Fruit fly (Drosophila melanogaster): ENCODE data around the gene CG9500.
A peak's percentile ranks its signal among the peaks of the same experiment; 100 is the strongest.

CG9500 gene

dm6 chr2L:6358218-6358617 lies at the start of gene CG9500:
Gene CG9500 (minus strand): TSS chr2L:6358318.
- TF ChIP-seq woc (GFP tag; optimal IDR thresholded peaks at IDR 0.05) (no peak), rgr (GFP tag; optimal IDR thresholded peaks at IDR 0.05) (no peak), Rel (GFP tag; optimal IDR thresholded peaks at IDR 0.05) (no peak), Rel (tag; optimal IDR thresholded peaks at IDR 0.05) (no peak), OdsH (GFP tag; optimal IDR thresholded peaks at IDR 0.05) (no peak), GATAd (GFP tag; optimal IDR thresholded peaks at IDR 0.05) (no peak), dmrt93B (GFP tag; optimal IDR thresholded peaks at IDR 0.05) (no peak), dsf (GFP tag; optimal IDR thresholded peaks at IDR 0.05; ENCODE audit: borderline replicate concordance) (no peak), Jra (GFP tag; optimal IDR thresholded peaks at IDR 0.05) (no peak), Dfd (GFP tag; optimal IDR thresholded peaks at IDR 0.05) (no peak), Hr83 (GFP tag; optimal IDR thresholded peaks at IDR 0.05; ENCODE audit: poor library complexity, severe bottlenecking) (no peak), usp (GFP tag; optimal IDR thresholded peaks at IDR 0.05) (no peak), Mio (GFP tag; optimal IDR thresholded peaks at IDR 0.05) (no peak), CG32264 (GFP tag; optimal IDR thresholded peaks at IDR 0.05) (no peak), jim (GFP tag; optimal IDR thresholded peaks at IDR 0.05) (no peak)

- TF ChIP-seq sv (GFP tag; optimal IDR thresholded peaks at IDR 0.05), result no peak
- no peak for TF ChIP-seq HLH106 (tag; optimal IDR thresholded peaks at IDR 0.05)
- no peak for TF ChIP-seq brk (GFP tag; optimal IDR thresholded peaks at IDR 0.05)
These were observed 39.0 kb upstream of the CG9500 start, which contains the start of gene CG42369 for dm6 chr2L:6397149-6397548. Gene CG42369 (minus strand): TSS chr2L:6397249.

dm6 chr2L:6391469-6391868 lies 33.4 kb upstream of the CG9500 start:
- TF ChIP-seq psq (GFP tag; optimal IDR thresholded peaks at IDR 0.05), result no peak
- TF ChIP-seq dsf (GFP tag; optimal IDR thresholded peaks at IDR 0.05; ENCODE audit: borderline replicate concordance), result no peak
- no peak for TF ChIP-seq Dfd (GFP tag; optimal IDR thresholded peaks at IDR 0.05)
- TF ChIP-seq foxo (GFP tag; optimal IDR thresholded peaks at IDR 0.05), result no peak
- TF ChIP-seq ey (GFP tag; optimal IDR thresholded peaks at IDR 0.05), result no peak
- TF ChIP-seq brk (GFP tag; optimal IDR thresholded peaks at IDR 0.05), result no peak
- TF ChIP-seq jim (GFP tag; optimal IDR thresholded peaks at IDR 0.05), result no peak
- no peak for TF ChIP-seq Myc (optimal IDR thresholded peaks at IDR 0.05)
- no peak for TF ChIP-seq GATAd (GFP tag; optimal IDR thresholded peaks at IDR 0.05)
- TF ChIP-seq woc (GFP tag; optimal IDR thresholded peaks at IDR 0.05), result no peak
- no peak for TF ChIP-seq CG32264 (GFP tag; optimal IDR thresholded peaks at IDR 0.05)
- TF ChIP-seq Hnf4 (GFP tag; optimal IDR thresholded peaks at IDR 0.05), result no peak
- TF ChIP-seq dl (GFP tag; optimal IDR thresholded peaks at IDR 0.05; ENCODE audit: insufficient read depth in 1 of 2, partially characterized antibody in 2 of 2), result no peak
- no peak for TF ChIP-seq fru (GFP tag; optimal IDR thresholded peaks at IDR 0.05)
- no peak for TF ChIP-seq usp (GFP tag; optimal IDR thresholded peaks at IDR 0.05)
- no peak for TF ChIP-seq br (GFP tag; optimal IDR thresholded peaks at IDR 0.05)
- TF ChIP-seq Hr83 (GFP tag; optimal IDR thresholded peaks at IDR 0.05; ENCODE audit: poor library complexity, severe bottlenecking), result no peak
- TF ChIP-seq CG9705 (GFP tag; optimal IDR thresholded peaks at IDR 0.05), result no peak

dm6 chr2L:6387068-6387467 lies 28.9 kb upstream of the CG9500 start:
- TF ChIP-seq Rel (GFP tag; optimal IDR thresholded peaks at IDR 0.05) (no peak), Rel (tag; optimal IDR thresholded peaks at IDR 0.05) (peak; percentile 72), Dif (GFP tag; optimal IDR thresholded peaks at IDR 0.05; ENCODE audit: partially characterized antibody) (no peak)

- no peak for TF ChIP-seq Rel (GFP tag; optimal IDR thresholded peaks at IDR 0.05)
- peak; percentile 49 for TF ChIP-seq Rel (tag; optimal IDR thresholded peaks at IDR 0.05)
- TF ChIP-seq foxo (GFP tag; optimal IDR thresholded peaks at IDR 0.05), result no peak
- no peak for TF ChIP-seq CG32264 (GFP tag; optimal IDR thresholded peaks at IDR 0.05)
- TF ChIP-seq tai (GFP tag; optimal IDR thresholded peaks at IDR 0.05), result no peak
- no peak for TF ChIP-seq brk (GFP tag; optimal IDR thresholded peaks at IDR 0.05)
These were observed 27.3 kb upstream of the CG9500 start, which contains the start of gene Nepl6 for dm6 chr2L:6385409-6385808. Gene Nepl6 (minus strand): TSS chr2L:6385512.

- TF ChIP-seq dsf (GFP tag; optimal IDR thresholded peaks at IDR 0.05; ENCODE audit: borderline replicate concordance), result no peak
- TF ChIP-seq brk (GFP tag; optimal IDR thresholded peaks at IDR 0.05), result no peak
- TF ChIP-seq psq (GFP tag; optimal IDR thresholded peaks at IDR 0.05), result no peak
- TF ChIP-seq sv (GFP tag; optimal IDR thresholded peaks at IDR 0.05), result no peak
- no peak for TF ChIP-seq Hr78 (GFP tag; optimal IDR thresholded peaks at IDR 0.05)
- no peak for TF ChIP-seq CrebA (GFP tag; optimal IDR thresholded peaks at IDR 0.05; ENCODE audit: borderline replicate concordance)
- TF ChIP-seq woc (GFP tag; optimal IDR thresholded peaks at IDR 0.05), result no peak
- TF ChIP-seq pan (optimal IDR thresholded peaks at IDR 0.05), result no peak
- no peak for TF ChIP-seq fru (GFP tag; optimal IDR thresholded peaks at IDR 0.05)
- no peak for TF ChIP-seq N (GFP tag; optimal IDR thresholded peaks at IDR 0.05)
- no peak for TF ChIP-seq lola (GFP tag; optimal IDR thresholded peaks at IDR 0.05)
- TF ChIP-seq Myc (optimal IDR thresholded peaks at IDR 0.05), result no peak
These were observed 22.8 kb upstream of the CG9500 start, which contains the start of gene Nepl5 for dm6 chr2L:6380966-6381365. Gene Nepl5 (plus strand): TSS chr2L:6381266.
